Fruit fly (Drosophila melanogaster): ENCODE data around the gene Ada.

Ada gene

dm6 chr3R:9039448-9039847 is 25.5 kb upstream of the Ada start, which contains the start of gene neur (continued):
- TF ChIP-seq CG13287 (GFP tag; IDR thresholded peaks at IDR 0.05; ENCODE audit: partially characterized antibody) (peak; percentile 78), CG18599 (GFP tag; optimal IDR thresholded peaks at IDR 0.05) (peak; percentile 4), chn (GFP tag; optimal IDR thresholded peaks at IDR 0.05) (peak; percentile 27), CTCF (GFP tag; optimal IDR thresholded peaks at IDR 0.05) (peak; percentile 7), CG12391 (tag; optimal IDR thresholded peaks at IDR 0.05) (peak; percentile 45), CG33557 (GFP tag; optimal IDR thresholded peaks at IDR 0.05) (peak; percentile 25), Rx (GFP tag; IDR thresholded peaks at IDR 0.05) (no peak), CG10462 (GFP tag; optimal IDR thresholded peaks at IDR 0.05) (no peak), Opbp (GFP tag; IDR thresholded peaks at IDR 0.05; ENCODE audit: partially characterized antibody) (peak; percentile 78), CG3995 (GFP tag; optimal IDR thresholded peaks at IDR 0.05) (peak; percentile 99), CG31441 (GFP tag; IDR thresholded peaks at IDR 0.05) (peak; percentile 90), jumu (GFP tag; optimal IDR thresholded peaks at IDR 0.05) (peak; percentile 13), CG14860 (GFP tag; IDR thresholded peaks at IDR 0.05; ENCODE audit: partially characterized antibody) (0 out of 3 replicates have a peak, but pooled peaks have one; percentile 54), CG12942 (GFP tag; optimal IDR thresholded peaks at IDR 0.05) (no peak), vnd (GFP tag; IDR thresholded peaks at IDR 0.05; ENCODE audit: partially characterized antibody) (peak; percentile 53; the same call in 1 of the 3 replicates), Nf-YC (tag; optimal IDR thresholded peaks at IDR 0.05) (peak; percentile 41), lilli (GFP tag; optimal IDR thresholded peaks at IDR 0.05) (peak; percentile 35), Hr39 (optimal IDR thresholded peaks at IDR 0.05) (no peak), HLH54F (GFP tag; optimal IDR thresholded peaks at IDR 0.05) (peak; percentile 17), tup (GFP tag; optimal IDR thresholded peaks at IDR 0.05) (no peak), CG3281 (GFP tag; optimal IDR thresholded peaks at IDR 0.05) (peak; percentile 39), bcd (GFP tag; optimal IDR thresholded peaks at IDR 0.05) (peak; percentile 58), CG10209 (GFP tag; optimal IDR thresholded peaks at IDR 0.05) (no peak), CG9817 (tag; optimal IDR thresholded peaks at IDR 0.05) (peak; percentile 38), CG7963 (GFP tag; IDR thresholded peaks at IDR 0.05; ENCODE audit: partially characterized antibody) (peak; percentile 40; the same call in 1 of the 3 replicates), Nf-YB (GFP tag; optimal IDR thresholded peaks at IDR 0.05) (peak; percentile 23), lola (GFP tag; optimal IDR thresholded peaks at IDR 0.05) (peak in 1 of 3 experiments; percentile 23), br (optimal IDR thresholded peaks at IDR 0.05) (no peak), CG10147 (GFP tag; optimal IDR thresholded peaks at IDR 0.05) (peak; percentile 57), Sry-δ (GFP tag; optimal IDR thresholded peaks at IDR 0.05) (peak; percentile 74), nerfin-2 (GFP tag; IDR thresholded peaks at IDR 0.05; ENCODE audit: partially characterized antibody) (0 out of 2 replicates have a peak, but pooled peaks have one; percentile 13), grn (GFP tag; optimal IDR thresholded peaks at IDR 0.05) (peak; percentile 33), sens (GFP tag) (peak; percentile 76), stc (GFP tag; IDR thresholded peaks at IDR 0.05) (no peak), insv (GFP tag; optimal IDR thresholded peaks at IDR 0.05) (peak in 1 of 2 experiments; percentile 22), prd (optimal IDR thresholded peaks at IDR 0.05) (no peak), prd (GFP tag; IDR thresholded peaks at IDR 0.05) (no peak), CG4328 (GFP tag; optimal IDR thresholded peaks at IDR 0.05) (peak; percentile 15), CG17612 (GFP tag; IDR thresholded peaks at IDR 0.05) (no peak), Hmr (GFP tag; optimal IDR thresholded peaks at IDR 0.05) (peak; percentile 73), phol (tag; optimal IDR thresholded peaks at IDR 0.05) (peak; percentile 67), slbo (GFP tag; IDR thresholded peaks at IDR 0.05) (peak; percentile 39; the same call in 1 of the 2 replicates), CG2889 (GFP tag; IDR thresholded peaks at IDR 0.05) (no peak), Lhr (GFP tag; optimal IDR thresholded peaks at IDR 0.05) (peak; percentile 83), NC2β (GFP tag; optimal IDR thresholded peaks at IDR 0.05) (peak; percentile 26), stwl (tag; optimal IDR thresholded peaks at IDR 0.05) (peak; percentile 94), CG6272 (GFP tag; IDR thresholded peaks at IDR 0.05) (no peak), Hmx (GFP tag; optimal IDR thresholded peaks at IDR 0.05) (no peak), CG4424 (GFP tag; optimal IDR thresholded peaks at IDR 0.05) (peak; percentile 1), crol (GFP tag; IDR thresholded peaks at IDR 0.05) (no peak), CG34422 (GFP tag; IDR thresholded peaks at IDR 0.05) (peak; percentile 54; the same call in 1 of the 3 replicates)
